Fruit fly (Drosophila melanogaster) whole organism, embryonic: ENCODE measurements around the gene CG18179.

Experiments
- Adf1 ChIP-seq: fragments of 200-800 bp; sonication (Bioruptor generic); IDR thresholded peaks from 2 replicates; pipeline ENCODE4 v1.3.6; 2022; ENCODE audit warnings: missing biosample characterization, missing genetic modification characterization
- CG10543 ChIP-seq: fragments of 200-800 bp; sonication (Bioruptor generic); optimal IDR thresholded peaks from 3 replicates; lab custom pipeline; 2017; ENCODE audit warnings: missing biosample characterization, mild to moderate bottlenecking, missing genetic modification characterization, moderate library complexity
- CG13424 ChIP-seq: fragments of 200-800 bp; sonication (Bioruptor generic); optimal IDR thresholded peaks from 2 replicates; lab custom pipeline; 2019; ENCODE audit warnings: missing biosample characterization, mild to moderate bottlenecking, missing genetic modification characterization, moderate library complexity
- CG13775 ChIP-seq: fragments of 200-800 bp; sonication (Bioruptor generic); optimal IDR thresholded peaks from 3 replicates; lab custom pipeline; 2017; ENCODE audit warnings: missing biosample characterization, mild to moderate bottlenecking, missing genetic modification characterization
- CG14860 ChIP-seq: fragments of 200-800 bp; sonication (Bioruptor generic); IDR thresholded peaks from 3 replicates; pipeline ENCODE4 v1.3.6; 2022; ENCODE audit warnings: missing biosample characterization, missing genetic modification characterization; ENCODE audit not compliant: partially characterized antibody
- CG15011 ChIP-seq: fragments of 200-800 bp; sonication (Bioruptor generic); optimal IDR thresholded peaks from 3 replicates; lab custom pipeline; 2018; ENCODE audit warnings: missing biosample characterization, mild to moderate bottlenecking, missing genetic modification characterization
- CG15479 ChIP-seq: fragments of 200-800 bp; sonication (Bioruptor generic); optimal IDR thresholded peaks from 3 replicates; lab custom pipeline; 2019; ENCODE audit warnings: missing biosample characterization, mild to moderate bottlenecking, missing genetic modification characterization, moderate library complexity
- CG18599 ChIP-seq: fragments of 200-800 bp; sonication (Bioruptor generic); optimal IDR thresholded peaks from 3 replicates; lab custom pipeline; 2017; ENCODE audit warnings: missing biosample characterization, missing genetic modification characterization, mild to moderate bottlenecking, moderate library complexity, missing genetic modification reagents
- CG32772 ChIP-seq: fragments of 200-800 bp; sonication (Bioruptor generic); IDR thresholded peaks from 2 replicates; pipeline ENCODE4 v1.3.6; 2022; ENCODE audit warnings: missing biosample characterization, missing genetic modification characterization
- CG34376 ChIP-seq: fragments of 200-800 bp; sonication (Bioruptor generic); optimal IDR thresholded peaks from 2 replicates; lab custom pipeline; 2018; ENCODE audit warnings: missing biosample characterization, mild to moderate bottlenecking, missing genetic modification characterization
- CG34422 ChIP-seq: fragments of 200-800 bp; sonication (Bioruptor generic); IDR thresholded peaks from 3 replicates; pipeline ENCODE4 v1.3.6; 2022; ENCODE audit warnings: missing biosample characterization, missing genetic modification characterization
- CG3726 ChIP-seq: fragments of 200-800 bp; sonication (Bioruptor generic); IDR thresholded peaks from 3 replicates; pipeline ENCODE4, ENCODE4 v1.3.6; 2022; ENCODE audit warnings: missing biosample characterization, missing genetic modification characterization
- CG4730 ChIP-seq: fragments of 200-800 bp; sonication (Bioruptor generic); IDR thresholded peaks from 2 replicates; pipeline ENCODE4 v1.3.6; 2022; ENCODE audit warnings: missing biosample characterization, missing genetic modification characterization
- CG7839 ChIP-seq: fragments of 200-800 bp; sonication (Bioruptor generic); optimal IDR thresholded peaks from 3 replicates; lab custom pipeline; 2018; ENCODE audit warnings: missing biosample characterization, mild to moderate bottlenecking, missing genetic modification characterization, moderate library complexity
- D ChIP-seq, 2 experiments: fragments of 200-800 bp in 1 of 2; fragments of >200 bp in 1 of 2; sonication (Bioruptor generic) in 1 of 2; optimal IDR thresholded peaks; 2 replicates in 1 of 2; 3 replicates in 1 of 2; lab custom pipeline; 2017; ENCODE audit warnings: mild to moderate bottlenecking in 1 of 2, missing biosample characterization in 1 of 2, missing genetic modification characterization in 1 of 2, missing genetic modification reagents in 1 of 2
- Deaf1 ChIP-seq: fragments of 200-800 bp; optimal IDR thresholded peaks from 3 replicates; lab custom pipeline; 2019; ENCODE audit warnings: missing biosample characterization, mild to moderate bottlenecking, missing genetic modification characterization, moderate library complexity
- Dfd ChIP-seq, 2 experiments: fragments of >200 bp; optimal IDR thresholded peaks; 2 replicates each; lab custom pipeline; 2017; ENCODE audit warnings: missing biosample characterization in 2 of 2, missing genetic modification characterization in 2 of 2
- E2f2 ChIP-seq: fragments of 200-800 bp; sonication (Bioruptor generic); IDR thresholded peaks from 2 replicates; pipeline ENCODE4 v1.3.6; 2022; ENCODE audit warnings: missing biosample characterization, missing genetic modification characterization
- Hand ChIP-seq: fragments of 200-800 bp; sonication (Bioruptor generic); optimal IDR thresholded peaks from 2 replicates; lab custom pipeline; 2017; ENCODE audit warnings: mild to moderate bottlenecking, missing biosample characterization, missing genetic modification reagents, missing genetic modification characterization
- Med ChIP-seq: fragments of 200-800 bp; sonication (Bioruptor generic); peaks from one replicate; lab custom pipeline; 2016; ENCODE audit warnings: missing biosample characterization, missing genetic modification characterization, mild to moderate bottlenecking, inconsistent platforms, moderate library complexity
- Myb ChIP-seq: fragments of 200-800 bp; sonication (Bioruptor generic); optimal IDR thresholded peaks from 2 replicates; lab custom pipeline; 2016; ENCODE audit warnings: missing biosample characterization, missing genetic modification characterization
- Nf-YA ChIP-seq: fragments of 200-800 bp; sonication (Bioruptor generic); IDR thresholded peaks from 2 replicates; pipeline ENCODE4 v1.3.6; 2022; ENCODE audit warnings: missing biosample characterization, missing genetic modification characterization
- Nf-YB ChIP-seq: fragments of 200-800 bp; sonication (Bioruptor generic); optimal IDR thresholded peaks from 3 replicates; lab custom pipeline; 2019; ENCODE audit warnings: missing biosample characterization, mild to moderate bottlenecking, missing genetic modification characterization, moderate library complexity
- NfI ChIP-seq: fragments of 200-800 bp; sonication (Bioruptor generic); optimal IDR thresholded peaks from 3 replicates; lab custom pipeline; 2018; ENCODE audit warnings: missing biosample characterization, mild to moderate bottlenecking, missing genetic modification characterization, moderate library complexity
- Opbp ChIP-seq: fragments of 200-800 bp; sonication (Bioruptor generic); IDR thresholded peaks from 3 replicates; pipeline ENCODE4 v1.3.6; 2022; ENCODE audit warnings: missing biosample characterization, missing genetic modification characterization; ENCODE audit not compliant: partially characterized antibody
- Ssrp ChIP-seq: fragments of 200-800 bp; sonication (Bioruptor generic); optimal IDR thresholded peaks from 2 replicates; lab custom pipeline; 2018; ENCODE audit warnings: missing biosample characterization, mild to moderate bottlenecking, missing genetic modification characterization, moderate library complexity
- amos ChIP-seq: fragments of 200-800 bp; sonication (Bioruptor generic); IDR thresholded peaks from 2 replicates; pipeline ENCODE4 v1.3.6; 2022; ENCODE audit warnings: missing biosample characterization, missing genetic modification characterization; ENCODE audit not compliant: partially characterized antibody
- cad ChIP-seq: fragments of >200 bp; optimal IDR thresholded peaks from 2 replicates; lab custom pipeline; 2017; ENCODE audit warnings: missing biosample characterization, missing genetic modification characterization
- caup ChIP-seq: fragments of 200-800 bp; sonication (Bioruptor generic); optimal IDR thresholded peaks from 3 replicates; lab custom pipeline; 2017; ENCODE audit warnings: missing biosample characterization, mild to moderate bottlenecking, missing genetic modification characterization, moderate library complexity; ENCODE audit not compliant: severe bottlenecking
- cg ChIP-seq: fragments of 200-800 bp; sonication (Bioruptor generic); optimal IDR thresholded peaks from 3 replicates; lab custom pipeline; 2019; ENCODE audit warnings: missing biosample characterization, mild to moderate bottlenecking, missing genetic modification characterization, moderate library complexity
- crol ChIP-seq: fragments of 200-800 bp; sonication (Bioruptor generic); IDR thresholded peaks from 2 replicates; pipeline ENCODE4 v1.3.6; 2022; ENCODE audit warnings: missing biosample characterization, missing genetic modification characterization
- cwo ChIP-seq: fragments of 200-800 bp; sonication (Bioruptor generic); optimal IDR thresholded peaks from 3 replicates; lab custom pipeline; 2017; ENCODE audit warnings: missing biosample characterization, missing genetic modification characterization, mild to moderate bottlenecking, moderate library complexity, missing genetic modification reagents
- da ChIP-seq: fragments of 200-800 bp; sonication (Bioruptor generic); optimal IDR thresholded peaks from 2 replicates; lab custom pipeline; 2016; ENCODE audit warnings: missing biosample characterization, missing genetic modification characterization
- dm ChIP-seq: fragments of 200-800 bp; sonication (Bioruptor generic); optimal IDR thresholded peaks from 3 replicates; lab custom pipeline; 2016; ENCODE audit warnings: missing biosample characterization, missing genetic modification characterization
- en ChIP-seq: fragments of 200-800 bp; sonication (Bioruptor generic); optimal IDR thresholded peaks from 2 replicates; lab custom pipeline; 2016; ENCODE audit warnings: missing biosample characterization, missing genetic modification characterization
- gro ChIP-seq: fragments of 200-800 bp; sonication (Bioruptor generic); optimal IDR thresholded peaks from 2 replicates; lab custom pipeline; 2016; ENCODE audit warnings: missing biosample characterization, missing genetic modification characterization
- gt ChIP-seq: fragments of 200-800 bp; sonication (Bioruptor generic); IDR thresholded peaks from 2 replicates; pipeline ENCODE4 v1.3.6; 2022; ENCODE audit warnings: missing biosample characterization, missing genetic modification characterization
- nmo ChIP-seq: fragments of 200-800 bp; sonication (Bioruptor generic); optimal IDR thresholded peaks from 2 replicates; lab custom pipeline; 2018; ENCODE audit warnings: missing biosample characterization, mild to moderate bottlenecking, missing genetic modification characterization, moderate library complexity
- nom ChIP-seq: fragments of 200-800 bp; sonication (Bioruptor generic); optimal IDR thresholded peaks from 2 replicates; lab custom pipeline; 2017; ENCODE audit warnings: missing biosample characterization, missing genetic modification characterization, mild to moderate bottlenecking, moderate library complexity, missing genetic modification reagents
- otp ChIP-seq: fragments of 200-800 bp; sonication (Bioruptor generic); IDR thresholded peaks from 3 replicates; pipeline ENCODE4, ENCODE4 v1.3.6; 2022; ENCODE audit warnings: missing biosample characterization, missing genetic modification characterization
- scrt ChIP-seq: fragments of 200-800 bp; sonication (Bioruptor generic); optimal IDR thresholded peaks from 2 replicates; lab custom pipeline; 2018; ENCODE audit warnings: missing biosample characterization, mild to moderate bottlenecking, missing genetic modification characterization, moderate library complexity
- sens ChIP-seq: fragments of 200-800 bp; sonication (Bioruptor generic); peaks from one replicate; lab custom pipeline; 2016; ENCODE audit warnings: missing biosample characterization, missing genetic modification characterization
- sens-2 ChIP-seq: fragments of 200-800 bp; sonication (Bioruptor generic); IDR thresholded peaks from 2 replicates; pipeline ENCODE4 v1.3.6; 2022; ENCODE audit warnings: missing biosample characterization, missing genetic modification characterization
- slbo ChIP-seq: fragments of 200-800 bp; sonication (Bioruptor generic); IDR thresholded peaks from 2 replicates; pipeline ENCODE4 v1.3.6; 2022; ENCODE audit warnings: missing biosample characterization, missing genetic modification characterization
- ssp ChIP-seq: fragments of 200-800 bp; sonication (Bioruptor generic); IDR thresholded peaks from 2 replicates; pipeline ENCODE4 v1.3.6; 2022; ENCODE audit warnings: missing biosample characterization, missing genetic modification characterization
- sug ChIP-seq: fragments of 200-800 bp; optimal IDR thresholded peaks from 2 replicates; lab custom pipeline; 2019; ENCODE audit warnings: missing biosample characterization, mild to moderate bottlenecking, missing genetic modification characterization, moderate library complexity

Gene CG18179

dm6 chr3L:9614589-9615442 lies 24.3 kb upstream of the CG18179 start, which contains the start of gene LanB2 (continued):
- TF ChIP-seq Deaf1 (tag; lab: Kevin White, UChicago) (peak; percentile 87), gro (GFP tag; lab: Kevin White, UChicago) (no peak), Hand (peak; percentile 45), slbo (no peak), Nf-YB (GFP tag; lab: Kevin White, UChicago) (peak; percentile 0), caup (peak; percentile 28), Opbp (GFP tag; lab: Robert Waterston, UW) (peak; percentile 61; the same call in 2 of the 3 replicates), amos (GFP tag; lab: Robert Waterston, UW) (peak; percentile 28; the same call in 1 of the 2 replicates), nom (GFP tag; lab: Kevin White, UChicago) (peak; percentile 79), CG18599 (GFP tag; lab: Kevin White, UChicago) (peak; percentile 54), CG7839 (tag; lab: Kevin White, UChicago) (no peak), CG13775 (GFP tag; lab: Kevin White, UChicago) (no peak), scrt (GFP tag; lab: Kevin White, UChicago) (no peak), crol (GFP tag; lab: Robert Waterston, UW) (no peak), Nf-YA (GFP tag; lab: Robert Waterston, UW) (0 out of 2 replicates have a peak, but pooled peaks have one; percentile 14), D (optimal IDR thresholded peaks at IDR 0.05; lab: Kevin White, UChicago) (no peak), D (GFP tag; optimal IDR thresholded peaks at IDR 0.05; lab: Kevin White, UChicago) (no peak), CG32772 (GFP tag; lab: Robert Waterston, UW) (no peak)

DNA sequence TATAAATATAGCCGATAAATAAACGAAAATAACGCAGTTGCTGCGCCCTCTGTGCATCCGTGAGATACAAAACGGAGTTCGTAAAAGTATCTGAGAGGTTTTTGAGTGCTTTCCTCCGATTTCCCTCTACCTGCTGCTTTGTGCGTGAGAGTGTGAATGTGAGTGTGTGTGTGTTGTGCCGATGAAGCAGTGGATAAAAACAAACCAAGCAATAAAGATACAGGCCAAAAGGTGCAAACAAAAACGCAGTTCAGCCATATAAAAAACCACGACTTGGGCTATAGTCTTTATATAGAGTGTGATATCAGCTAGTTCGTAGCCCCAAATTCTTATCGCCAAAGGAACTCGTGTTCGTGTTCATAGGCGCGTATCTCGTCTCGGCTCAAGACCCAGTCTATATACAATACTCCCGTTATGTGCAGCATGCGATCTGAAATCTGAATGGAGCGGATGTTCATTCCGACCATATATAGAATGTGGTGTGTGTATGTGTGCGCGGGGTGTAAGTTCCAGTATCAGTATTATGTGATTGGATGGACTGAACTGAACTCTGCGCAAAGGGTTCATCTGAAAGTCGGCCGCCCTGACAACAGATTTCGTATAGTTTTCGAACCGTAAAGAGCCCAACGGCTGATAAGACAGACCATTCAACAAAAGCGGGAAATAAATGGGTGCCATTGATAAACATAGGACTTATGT lies 23.5 kb upstream of the CG18179 start:
- TF ChIP-seq Adf1 (GFP tag; lab: Robert Waterston, UW) (no peak), sens (GFP tag; lab: Kevin White, UChicago) (peak; percentile 62), CG4730 (no peak), cad (GFP tag; lab: Kevin White, UChicago) (peak; percentile 20), dm (no peak), CG15011 (GFP tag; lab: Kevin White, UChicago) (no peak), sug (tag; lab: Kevin White, UChicago) (peak; percentile 65), gt (GFP tag; lab: Robert Waterston, UW) (no peak), E2f2 (GFP tag; lab: Robert Waterston, UW) (0 out of 2 replicates have a peak, but pooled peaks have one; percentile 12), cg (GFP tag; lab: Kevin White, UChicago) (peak; percentile 75), ssp (GFP tag; lab: Robert Waterston, UW) (no peak), CG15479 (GFP tag; lab: Kevin White, UChicago) (no peak), da (GFP tag; lab: Kevin White, UChicago) (no peak), en (GFP tag; lab: Kevin White, UChicago) (no peak), Dfd (GFP tag; optimal IDR thresholded peaks at IDR 0.05; lab: Kevin White, UChicago) (no peak), CG14860 (GFP tag; lab: Robert Waterston, UW) (no peak), NfI (GFP tag; lab: Kevin White, UChicago) (no peak), CG13424 (tag; lab: Kevin White, UChicago) (no peak), otp (GFP tag; lab: Robert Waterston, UW) (no peak), cwo (GFP tag; lab: Kevin White, UChicago) (peak; percentile 11), Myb (GFP tag; lab: Kevin White, UChicago) (no peak), CG34422 (GFP tag; lab: Robert Waterston, UW) (peak; percentile 31; the same call in 1 of the 3 replicates), CG10543 (GFP tag; lab: Kevin White, UChicago) (peak; percentile 39), Med (GFP tag; lab: Kevin White, UChicago) (peak; percentile 61), Ssrp (no peak), sens-2 (GFP tag; lab: Robert Waterston, UW) (0 out of 2 replicates have a peak, but pooled peaks have one; percentile 10), nmo (GFP tag; lab: Kevin White, UChicago) (no peak), CG34376 (peak; percentile 91), CG3726 (no peak)
